Worm (Caenorhabditis elegans): ENCODE results near the gene gar-2.

- TF ChIP-seq tbp1 (GFP tag; optimal IDR thresholded peaks at IDR 0.05), result no peak
- TF ChIP-seq egl-44 (GFP tag; IDR thresholded peaks at IDR 0.05), result no peak
- TF ChIP-seq madf-10 (tag; optimal IDR thresholded peaks at IDR 0.05), result no peak
- no peak for TF ChIP-seq unc-62 (GFP tag; optimal IDR thresholded peaks at IDR 0.05)
- no peak for TF ChIP-seq akir-1 (GFP tag; optimal IDR thresholded peaks at IDR 0.05)
- TF ChIP-seq ztf-28 (GFP tag; IDR thresholded peaks at IDR 0.05), result no peak
- no peak for TF ChIP-seq snpc-4 (GFP tag; optimal IDR thresholded peaks at IDR 0.05)
- no peak for TF ChIP-seq snpc-4 (tag; optimal IDR thresholded peaks at IDR 0.05)
- TF ChIP-seq ztf-26 (tag; optimal IDR thresholded peaks at IDR 0.05), result no peak
- no peak for TF ChIP-seq T26A5.8 (tag; optimal IDR thresholded peaks at IDR 0.05)
- no peak for TF ChIP-seq F39B2.1 (GFP tag; IDR thresholded peaks at IDR 0.05)
These were observed 36.9 kb downstream of the gar-2 start, which contains the start of the genes trmt-10C.2 and C56G2.22 for ce11 chrIII:6345968-6346498.

Measured in whole organism, young adult.